Fruit fly (Drosophila melanogaster) whole organism, wandering third instar larva: ENCODE data around the gene CG13829.

Source experiments
- Abd-B ChIP-seq: fragments of >200 bp; optimal IDR thresholded peaks from 2 replicates; lab custom pipeline; 2017; ENCODE audit warnings: missing biosample characterization, missing genetic modification characterization
- CG9705 ChIP-seq: fragments of 200-800 bp; sonication (Bioruptor generic); optimal IDR thresholded peaks from 2 replicates; lab custom pipeline; 2018; ENCODE audit warnings: missing biosample characterization, mild to moderate bottlenecking, missing genetic modification characterization
- CrebA ChIP-seq: fragments of 200-800 bp; sonication (Bioruptor generic); optimal IDR thresholded peaks from 2 replicates; lab custom pipeline; 2016; ENCODE audit warnings: missing biosample characterization, mild to moderate bottlenecking, missing genetic modification characterization, borderline replicate concordance
- Dfd ChIP-seq: fragments of >200 bp; optimal IDR thresholded peaks from 2 replicates; lab custom pipeline; 2017; ENCODE audit warnings: missing biosample characterization, missing genetic modification characterization
- Dif ChIP-seq: fragments of 200-275, 200-300 bp; sonication (Bioruptor generic); optimal IDR thresholded peaks from 2 replicates; lab custom pipeline; 2018; ENCODE audit warnings: missing biosample characterization, missing genetic modification characterization; ENCODE audit not compliant: partially characterized antibody
- GATAd ChIP-seq: sonication (Bioruptor generic); optimal IDR thresholded peaks from 2 replicates; lab custom pipeline; 2016; ENCODE audit warnings: missing biosample characterization, missing genetic modification characterization
- HLH106 ChIP-seq: fragments of 200-800 bp; optimal IDR thresholded peaks from 3 replicates; lab custom pipeline; 2019; ENCODE audit warnings: missing biosample characterization, mild to moderate bottlenecking, missing genetic modification characterization, moderate library complexity
- Hnf4 ChIP-seq: fragments of 200-800 bp; sonication (Bioruptor generic); optimal IDR thresholded peaks from 2 replicates; lab custom pipeline; 2016; ENCODE audit warnings: missing biosample characterization, mild to moderate bottlenecking, missing genetic modification characterization
- Hr83 ChIP-seq: fragments of 200-300 bp; sonication (Bioruptor generic); optimal IDR thresholded peaks from 2 replicates; lab custom pipeline; 2016; ENCODE audit warnings: missing biosample characterization, mild to moderate bottlenecking, missing genetic modification characterization, moderate library complexity; ENCODE audit not compliant: poor library complexity, severe bottlenecking
- Jra ChIP-seq: sonication (Bioruptor generic); optimal IDR thresholded peaks from 2 replicates; lab custom pipeline; 2016; ENCODE audit warnings: missing biosample characterization, missing genetic modification characterization
- Mio ChIP-seq: sonication (Bioruptor generic); optimal IDR thresholded peaks from 2 replicates; lab custom pipeline; 2016; ENCODE audit warnings: missing biosample characterization, missing genetic modification characterization
- Myc ChIP-seq: fragments of >200 bp; optimal IDR thresholded peaks from 2 replicates; lab custom pipeline; 2017
- N ChIP-seq: fragments of >200 bp; optimal IDR thresholded peaks from 2 replicates; lab custom pipeline; 2018; ENCODE audit warnings: missing biosample characterization, missing external identifiers, missing genetic modification characterization
- Rel ChIP-seq, 2 experiments: fragments of 200-800 bp; sonication (Bioruptor generic) in 1 of 2; optimal IDR thresholded peaks; 2 replicates in 1 of 2; 3 replicates in 1 of 2; lab custom pipeline; 2016 to 2019; ENCODE audit warnings: mild to moderate bottlenecking in 2 of 2, missing biosample characterization in 2 of 2, missing genetic modification characterization in 2 of 2, moderate library complexity in 1 of 2
- Sp1 ChIP-seq: fragments of 200-800 bp; sonication (Bioruptor generic); optimal IDR thresholded peaks from 3 replicates; lab custom pipeline; 2019; ENCODE audit warnings: missing biosample characterization, mild to moderate bottlenecking, missing genetic modification characterization, moderate library complexity
- Vsx2 ChIP-seq: fragments of 200-300, 225-300 bp; sonication (Bioruptor generic); optimal IDR thresholded peaks from 2 replicates; lab custom pipeline; 2018; ENCODE audit warnings: missing biosample characterization, missing genetic modification characterization; ENCODE audit not compliant: partially characterized antibody
- br ChIP-seq: fragments of 200-800 bp; sonication (Bioruptor generic); optimal IDR thresholded peaks from 2 replicates; lab custom pipeline; 2016; ENCODE audit warnings: missing biosample characterization, missing genetic modification characterization
- brk ChIP-seq: fragments of 200-800 bp; sonication (Bioruptor generic); optimal IDR thresholded peaks from 2 replicates; lab custom pipeline; 2016; ENCODE audit warnings: missing biosample characterization, mild to moderate bottlenecking, missing genetic modification characterization
- dl ChIP-seq, 2 experiments: fragments of 175-275, 200-275 bp in 1 of 2; fragments of 200-275 bp in 1 of 2; sonication (Bioruptor generic); optimal IDR thresholded peaks; lab custom pipeline; 2018; ENCODE audit warnings: mild to moderate bottlenecking in 2 of 2, missing biosample characterization in 2 of 2, missing genetic modification characterization in 2 of 2, moderate library complexity in 2 of 2; ENCODE audit not compliant: partially characterized antibody in 2 of 2, insufficient read depth in 1 of 2
- dmrt93B ChIP-seq: fragments of 200-800 bp; sonication (Bioruptor generic); optimal IDR thresholded peaks from 2 replicates; lab custom pipeline; 2018; ENCODE audit warnings: missing biosample characterization, mild to moderate bottlenecking, missing genetic modification characterization
- dsf ChIP-seq: sonication (Bioruptor generic); optimal IDR thresholded peaks from 2 replicates; lab custom pipeline; 2016; ENCODE audit warnings: missing biosample characterization, missing genetic modification characterization, borderline replicate concordance
- ey ChIP-seq: fragments of 200-800 bp; sonication (Bioruptor generic); optimal IDR thresholded peaks from 2 replicates; lab custom pipeline; 2016; ENCODE audit warnings: missing biosample characterization, missing genetic modification characterization
- fru ChIP-seq: fragments of 200-800 bp; sonication (Bioruptor generic); optimal IDR thresholded peaks from 3 replicates; lab custom pipeline; 2016; ENCODE audit warnings: missing biosample characterization, mild to moderate bottlenecking, missing genetic modification characterization
- h ChIP-seq: fragments of 200-800 bp; sonication (Bioruptor generic); optimal IDR thresholded peaks from 3 replicates; lab custom pipeline; 2016; ENCODE audit warnings: missing biosample characterization, mild to moderate bottlenecking, missing genetic modification characterization
- jim ChIP-seq: fragments of 175-275, 200-325 bp; sonication (Bioruptor generic); optimal IDR thresholded peaks from 2 replicates; lab custom pipeline; 2016; ENCODE audit warnings: missing biosample characterization, mild to moderate bottlenecking, missing genetic modification characterization
- lola ChIP-seq: fragments of >200 bp; optimal IDR thresholded peaks from 2 replicates; lab custom pipeline; 2017; ENCODE audit warnings: missing biosample characterization, missing genetic modification characterization
- psq ChIP-seq: fragments of 200-800 bp; sonication (Bioruptor generic); optimal IDR thresholded peaks from 3 replicates; lab custom pipeline; 2017; ENCODE audit warnings: missing biosample characterization, mild to moderate bottlenecking, missing genetic modification characterization, moderate library complexity
- rgr ChIP-seq: fragments of 200-800 bp; sonication (Bioruptor generic); optimal IDR thresholded peaks from 3 replicates; lab custom pipeline; 2016; ENCODE audit warnings: missing biosample characterization, mild to moderate bottlenecking, missing genetic modification characterization
- sage ChIP-seq: fragments of 200-800 bp; sonication (Bioruptor generic); optimal IDR thresholded peaks from 2 replicates; lab custom pipeline; 2016; ENCODE audit warnings: missing biosample characterization, mild to moderate bottlenecking, missing genetic modification characterization
- sv ChIP-seq: fragments of 200-800 bp; sonication (Bioruptor generic); optimal IDR thresholded peaks from 3 replicates; lab custom pipeline; 2016; ENCODE audit warnings: missing biosample characterization, missing genetic modification characterization
- tai ChIP-seq: sonication (Bioruptor generic); optimal IDR thresholded peaks from 2 replicates; lab custom pipeline; 2016; ENCODE audit warnings: missing biosample characterization, missing genetic modification characterization
- usp ChIP-seq: fragments of >200 bp; optimal IDR thresholded peaks from 2 replicates; lab custom pipeline; 2017; ENCODE audit warnings: missing biosample characterization, missing genetic modification characterization
- woc ChIP-seq: sonication (Bioruptor generic); optimal IDR thresholded peaks from 2 replicates; lab custom pipeline; 2016; ENCODE audit warnings: missing biosample characterization, mild to moderate bottlenecking, missing genetic modification characterization

The CG13829 gene

dm6 chr3R:23201122-23201521, 40.0 kb upstream of the CG13829 start:
- TF ChIP-seq rgr (GFP tag; lab: Kevin White, UChicago) (peak; percentile 33), woc (GFP tag; lab: Kevin White, UChicago) (no peak), dsf (GFP tag; lab: Kevin White, UChicago) (no peak), Rel (GFP tag; optimal IDR thresholded peaks at IDR 0.05; lab: Kevin White, UChicago) (no peak), Rel (tag; optimal IDR thresholded peaks at IDR 0.05; lab: Kevin White, UChicago) (peak; percentile 46), Sp1 (GFP tag; lab: Kevin White, UChicago) (peak; percentile 58), Dif (GFP tag; lab: Kevin White, UChicago) (peak; percentile 36), HLH106 (tag; lab: Kevin White, UChicago) (peak; percentile 32), psq (no peak), jim (GFP tag; lab: Kevin White, UChicago) (no peak), sage (no peak), brk (no peak), Hnf4 (GFP tag; lab: Kevin White, UChicago) (no peak), Myc (lab: Kevin White, UChicago) (no peak), dmrt93B (GFP tag; lab: Kevin White, UChicago) (no peak), Jra (no peak), CG9705 (GFP tag; lab: Kevin White, UChicago) (peak; percentile 35)
- TF ChIP-seq, all 38 proteins: peak for 6

DNA sequence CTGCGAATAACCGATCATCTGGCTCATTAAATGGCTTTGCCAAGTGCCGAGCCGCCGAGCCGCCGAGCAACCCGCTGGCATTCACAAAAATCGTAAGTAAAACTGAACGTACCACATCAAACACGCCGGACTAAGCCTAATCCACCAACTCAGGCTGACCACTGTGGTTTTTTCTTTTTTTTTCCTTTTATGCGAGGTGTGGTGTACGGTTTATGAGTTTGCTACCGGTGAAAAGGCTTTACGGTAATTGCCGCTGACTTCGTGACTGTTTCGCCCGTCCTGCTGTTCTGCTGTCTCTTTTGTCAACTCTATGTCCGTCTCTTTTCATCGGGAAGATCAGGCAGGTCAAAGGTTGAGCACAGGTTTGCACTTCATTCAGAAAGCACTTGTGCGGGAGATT, 34.6 kb upstream of the CG13829 start:
- no peak for TF ChIP-seq Hnf4 (GFP tag; lab: Kevin White, UChicago)
- TF ChIP-seq lola (GFP tag; lab: Kevin White, UChicago), result no peak
- no peak for TF ChIP-seq CG9705 (GFP tag; lab: Kevin White, UChicago)
- TF ChIP-seq br (GFP tag; lab: Kevin White, UChicago), result no peak
- no peak for TF ChIP-seq usp
- no peak for TF ChIP-seq psq

- TF ChIP-seq rgr (GFP tag; lab: Kevin White, UChicago), result no peak
- TF ChIP-seq HLH106 (tag; lab: Kevin White, UChicago), result no peak
- no peak for TF ChIP-seq Abd-B (GFP tag; lab: Kevin White, UChicago)
- TF ChIP-seq Mio (GFP tag; lab: Kevin White, UChicago), result no peak
- no peak for TF ChIP-seq psq
Measured at dm6 chr3R:23193400-23193799, 32.3 kb upstream of the CG13829 start.

DNA sequence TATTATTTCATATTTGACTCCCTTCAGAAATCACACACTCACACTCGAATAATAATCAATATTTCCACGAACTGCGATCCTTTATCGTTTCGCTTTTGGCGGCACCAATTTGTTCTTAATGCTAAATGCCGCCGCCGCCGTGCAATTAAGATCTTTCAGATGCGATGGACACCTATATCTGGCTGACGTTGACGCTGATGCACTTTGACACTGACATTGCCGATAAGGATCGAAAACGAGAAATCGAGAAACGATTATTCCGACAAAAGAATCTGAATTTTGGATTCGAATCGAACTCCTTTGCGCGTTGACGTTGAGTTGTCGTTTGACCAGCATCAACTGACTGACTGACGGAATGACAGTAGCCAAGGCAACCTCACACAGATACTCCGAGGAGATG, 31.8 kb upstream of the CG13829 start:
- TF ChIP-seq Abd-B (GFP tag; lab: Kevin White, UChicago) (no peak), Mio (GFP tag; lab: Kevin White, UChicago) (no peak), lola (GFP tag; lab: Kevin White, UChicago) (no peak), Hnf4 (GFP tag; lab: Kevin White, UChicago) (no peak), Jra (no peak), CG9705 (GFP tag; lab: Kevin White, UChicago) (no peak), h (GFP tag; lab: Kevin White, UChicago) (no peak), HLH106 (tag; lab: Kevin White, UChicago) (no peak), Rel (GFP tag; optimal IDR thresholded peaks at IDR 0.05; lab: Kevin White, UChicago) (no peak), Rel (tag; optimal IDR thresholded peaks at IDR 0.05; lab: Kevin White, UChicago) (no peak), usp (no peak), Myc (lab: Kevin White, UChicago) (no peak), br (GFP tag; lab: Kevin White, UChicago) (no peak), CrebA (GFP tag; lab: Kevin White, UChicago) (no peak), dmrt93B (GFP tag; lab: Kevin White, UChicago) (no peak), N (GFP tag; lab: Kevin White, UChicago) (no peak), Vsx2 (GFP tag; lab: Kevin White, UChicago) (no peak), tai (GFP tag; lab: Kevin White, UChicago) (no peak), fru (GFP tag; lab: Kevin White, UChicago) (no peak), woc (GFP tag; lab: Kevin White, UChicago) (no peak)

DNA sequence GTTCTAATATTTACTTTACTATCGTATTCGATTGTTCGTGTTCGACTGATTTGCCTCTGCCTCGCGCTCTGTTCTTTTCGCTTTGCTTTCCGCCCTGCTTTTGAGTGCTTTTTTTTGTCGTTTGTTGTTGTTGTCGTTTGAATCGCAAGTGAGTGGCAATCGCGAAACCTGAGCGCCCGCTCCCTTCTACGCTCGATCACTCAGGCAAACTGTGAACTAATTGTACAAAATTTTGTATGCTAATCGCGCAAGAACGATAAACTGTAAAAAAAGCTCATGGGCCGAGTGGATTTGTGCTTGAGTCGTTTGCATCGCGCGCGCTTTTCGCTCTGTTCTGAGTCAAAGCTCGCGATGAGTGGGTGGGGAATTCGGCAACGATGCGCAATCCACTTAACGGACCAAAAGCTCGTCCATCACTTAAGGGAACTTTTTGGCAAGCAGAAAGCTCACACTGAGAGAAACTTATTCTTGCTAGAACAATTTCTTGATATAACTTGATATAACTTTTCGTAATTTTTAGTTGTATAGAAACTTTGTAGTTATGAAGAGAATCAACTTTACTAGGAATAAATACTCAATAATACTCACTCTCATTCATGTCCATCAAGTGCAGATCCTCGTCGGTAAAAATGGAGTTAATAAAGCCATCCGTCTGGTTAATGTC, 30.1 kb upstream of the CG13829 start:
- no peak for TF ChIP-seq Vsx2 (GFP tag; lab: Kevin White, UChicago)
- no peak for TF ChIP-seq usp
- TF ChIP-seq woc (GFP tag; lab: Kevin White, UChicago), result no peak
- peak; percentile 46 for TF ChIP-seq Hnf4 (GFP tag; lab: Kevin White, UChicago)
- TF ChIP-seq ey (GFP tag; lab: Kevin White, UChicago), result peak; percentile 51
- no peak for TF ChIP-seq Mio (GFP tag; lab: Kevin White, UChicago)
- TF ChIP-seq Jra, result no peak
- TF ChIP-seq Myc (lab: Kevin White, UChicago), result no peak
- no peak for TF ChIP-seq CrebA (GFP tag; lab: Kevin White, UChicago)
- TF ChIP-seq sage, result no peak
- no peak for TF ChIP-seq Abd-B (GFP tag; lab: Kevin White, UChicago)
- peak; percentile 22 for TF ChIP-seq tai (GFP tag; lab: Kevin White, UChicago)
- TF ChIP-seq CG9705 (GFP tag; lab: Kevin White, UChicago), result no peak
- TF ChIP-seq fru (GFP tag; lab: Kevin White, UChicago), result peak; percentile 56
- TF ChIP-seq Dfd (GFP tag; lab: Kevin White, UChicago), result no peak
- TF ChIP-seq Hr83 (GFP tag; lab: Kevin White, UChicago), result no peak
- TF ChIP-seq h (GFP tag; lab: Kevin White, UChicago), result peak; percentile 49
- TF ChIP-seq br (GFP tag; lab: Kevin White, UChicago), result peak; percentile 58
- no peak for TF ChIP-seq dmrt93B (GFP tag; lab: Kevin White, UChicago)
- no peak for TF ChIP-seq N (GFP tag; lab: Kevin White, UChicago)
- no peak for TF ChIP-seq sv (GFP tag; lab: Kevin White, UChicago)
- TF ChIP-seq Dif (GFP tag; lab: Kevin White, UChicago), result no peak
- TF ChIP-seq dl (GFP tag; optimal IDR thresholded peaks at IDR 0.05; lab: Kevin White, UChicago; ENCODE audit: insufficient read depth in 1 of 2, partially characterized antibody in 2 of 2), result peak in 1 of 2 experiments; percentile 6
- TF ChIP-seq dsf (GFP tag; lab: Kevin White, UChicago), result no peak
- TF ChIP-seq GATAd (GFP tag; lab: Kevin White, UChicago), result no peak
- TF ChIP-seq brk, result peak; percentile 49
